Fruit fly (Drosophila melanogaster) whole organism, embryonic: ENCODE results near the gene CG10164.
A peak's percentile ranks its signal among the peaks of the same experiment; 100 is the strongest.

ENCODE experiments used
- CG10267 ChIP-seq: fragments of 200-800 bp; sonication (Bioruptor generic); optimal IDR thresholded peaks from 2 replicates; lab custom pipeline; 2018; ENCODE audit warnings: missing biosample characterization, mild to moderate bottlenecking, missing genetic modification characterization, moderate library complexity
- CG18262 ChIP-seq: fragments of 200-800 bp; optimal IDR thresholded peaks from 3 replicates; lab custom pipeline; 2019; ENCODE audit warnings: missing biosample characterization, mild to moderate bottlenecking, missing genetic modification characterization, moderate library complexity
- CG1832 ChIP-seq: fragments of 200-800 bp; sonication (Bioruptor generic); optimal IDR thresholded peaks from 2 replicates; lab custom pipeline; 2017; ENCODE audit warnings: missing biosample characterization, mild to moderate bottlenecking, missing genetic modification characterization, inconsistent platforms
- CG2712 ChIP-seq: fragments of 200-800 bp; optimal IDR thresholded peaks from 3 replicates; lab custom pipeline; 2019; ENCODE audit warnings: missing biosample characterization, mild to moderate bottlenecking, missing genetic modification characterization, moderate library complexity
- CG6254 ChIP-seq: fragments of 200-800 bp; sonication (Bioruptor generic); optimal IDR thresholded peaks from 3 replicates; lab custom pipeline; 2017; ENCODE audit warnings: mild to moderate bottlenecking, missing biosample characterization, missing genetic modification reagents, missing genetic modification characterization
- D ChIP-seq, 2 experiments: fragments of 200-800 bp in 1 of 2; fragments of >200 bp in 1 of 2; sonication (Bioruptor generic) in 1 of 2; optimal IDR thresholded peaks; 2 replicates in 1 of 2; 3 replicates in 1 of 2; lab custom pipeline; 2017; ENCODE audit warnings: mild to moderate bottlenecking in 1 of 2, missing biosample characterization in 1 of 2, missing genetic modification characterization in 1 of 2, missing genetic modification reagents in 1 of 2
- Dbx ChIP-seq: fragments of 200-800 bp; sonication (Bioruptor generic); IDR thresholded peaks from 3 replicates; pipeline ENCODE4 v1.3.6; 2022; ENCODE audit warnings: missing biosample characterization, missing genetic modification characterization
- ERR ChIP-seq: fragments of 200-800 bp; sonication (Bioruptor generic); optimal IDR thresholded peaks from 2 replicates; lab custom pipeline; 2016; ENCODE audit warnings: missing biosample characterization, missing genetic modification characterization
- Ets65A ChIP-seq: fragments of 200-800 bp; sonication (Bioruptor generic); peaks from one replicate; lab custom pipeline; 2016; ENCODE audit warnings: missing biosample characterization, missing genetic modification characterization
- Sry-β ChIP-seq: fragments of 200-800 bp; sonication (Bioruptor generic); optimal IDR thresholded peaks from 2 replicates; lab custom pipeline; 2018; ENCODE audit warnings: missing biosample characterization, mild to moderate bottlenecking, missing genetic modification characterization, moderate library complexity

dm6 chr3R:23601346-23601817 lies 44.6 kb upstream of the CG10164 start:
- no peak for TF ChIP-seq D (optimal IDR thresholded peaks at IDR 0.05; lab: Kevin White, UChicago)
- no peak for TF ChIP-seq D (GFP tag; optimal IDR thresholded peaks at IDR 0.05; lab: Kevin White, UChicago)
- TF ChIP-seq CG6254 (GFP tag; lab: Kevin White, UChicago): no peak
- TF ChIP-seq CG18262: no peak
- TF ChIP-seq ERR (GFP tag; lab: Kevin White, UChicago): no peak
- TF ChIP-seq Ets65A (GFP tag; lab: Kevin White, UChicago): no peak
- peak; percentile 13; the same call in 1 of the 3 replicates for TF ChIP-seq Dbx
- no peak for TF ChIP-seq Sry-β
- TF ChIP-seq CG10267 (tag; lab: Kevin White, UChicago): no peak
- no peak for TF ChIP-seq CG2712 (tag; lab: Kevin White, UChicago)
- peak; percentile 34 for TF ChIP-seq CG1832 (GFP tag; lab: Kevin White, UChicago)
